Fruit fly (Drosophila melanogaster): Measurements from ENCODE around the gene NimC3.
A peak's percentile ranks its signal among the peaks of the same experiment; 100 is the strongest.

Gene NimC3

dm6 chr2L:14020875-14021643 lies 1.1 kb upstream of the NimC3 start (continued):
- peak; percentile 11 for TF ChIP-seq Blimp-1 (GFP tag; optimal IDR thresholded peaks at IDR 0.05)
- no peak for TF ChIP-seq svp (GFP tag)
- TF ChIP-seq Sox14 (GFP tag; optimal IDR thresholded peaks at IDR 0.05) = peak; percentile 72
- TF ChIP-seq Sox15 (GFP tag; optimal IDR thresholded peaks at IDR 0.05) = peak; percentile 9
- no peak for TF ChIP-seq Hr38 (GFP tag; optimal IDR thresholded peaks at IDR 0.05)
- peak; percentile 49 for TF ChIP-seq dac (GFP tag; optimal IDR thresholded peaks at IDR 0.05)
- TF ChIP-seq CG10631 (GFP tag; optimal IDR thresholded peaks at IDR 0.05) = peak; percentile 71
- TF ChIP-seq CG6854 (GFP tag; optimal IDR thresholded peaks at IDR 0.05) = no peak
- peak; percentile 58 for TF ChIP-seq CG34406 (GFP tag; optimal IDR thresholded peaks at IDR 0.05)
- TF ChIP-seq vri (GFP tag; optimal IDR thresholded peaks at IDR 0.05) = peak; percentile 55

dm6 chr2L:14020545-14020874 lies 502 bp upstream of the NimC3 start:
- no peak for TF ChIP-seq CG7368 (GFP tag; optimal IDR thresholded peaks at IDR 0.05)
- peak; percentile 83 for TF ChIP-seq svp (GFP tag)

- TF ChIP-seq spab (GFP tag; optimal IDR thresholded peaks at IDR 0.05) (no peak), Eip78C (GFP tag) (no peak), CG6792 (GFP tag; optimal IDR thresholded peaks at IDR 0.05) (no peak), CG34406 (GFP tag; optimal IDR thresholded peaks at IDR 0.05) (no peak), CG6808 (GFP tag; optimal IDR thresholded peaks at IDR 0.05) (no peak), cyc (GFP tag; optimal IDR thresholded peaks at IDR 0.05) (no peak), CG31627 (GFP tag; optimal IDR thresholded peaks at IDR 0.05) (no peak), Hr39 (GFP tag; optimal IDR thresholded peaks at IDR 0.05) (no peak), fd85E (GFP tag; optimal IDR thresholded peaks at IDR 0.05) (no peak), fd59A (GFP tag; optimal IDR thresholded peaks at IDR 0.05) (no peak), CG6163 (GFP tag; IDR thresholded peaks at IDR 0.05) (no peak), CG9139 (GFP tag; optimal IDR thresholded peaks at IDR 0.05) (no peak), CG32006 (GFP tag; optimal IDR thresholded peaks at IDR 0.05) (no peak)
Observed at dm6 chr2L:14019654-14020053, 354 bp downstream of the NimC3 start.

dm6 chr2L:14015109-14015508 lies 4.9 kb downstream of the NimC3 start:
- TF ChIP-seq spab (GFP tag; optimal IDR thresholded peaks at IDR 0.05) (no peak), esn (GFP tag; optimal IDR thresholded peaks at IDR 0.05) (no peak), Blimp-1 (GFP tag; optimal IDR thresholded peaks at IDR 0.05) (no peak), Hr39 (GFP tag; optimal IDR thresholded peaks at IDR 0.05) (no peak), vri (GFP tag; optimal IDR thresholded peaks at IDR 0.05) (peak; percentile 44), CG3919 (GFP tag; optimal IDR thresholded peaks at IDR 0.05) (no peak)

dm6 chr2L:14013478-14013877 lies 6.5 kb downstream of the NimC3 start:
- TF ChIP-seq vri (GFP tag; optimal IDR thresholded peaks at IDR 0.05) (peak; percentile 54), fkh (GFP tag; optimal IDR thresholded peaks at IDR 0.05) (peak; percentile 27), Blimp-1 (GFP tag; optimal IDR thresholded peaks at IDR 0.05) (no peak), svp (GFP tag) (peak; percentile 85)

dm6 chr2L:14012304-14013054 lies 7.5 kb downstream of the NimC3 start, which contains the start of gene bgm:
TSS of gene bgm (plus strand) at chr2L:14013004.
- TF ChIP-seq vri (GFP tag; optimal IDR thresholded peaks at IDR 0.05) (peak; percentile 7), lz (GFP tag; optimal IDR thresholded peaks at IDR 0.05) (no peak), net (GFP tag; optimal IDR thresholded peaks at IDR 0.05) (no peak), svp (GFP tag) (peak; percentile 20), Ets21C (GFP tag; optimal IDR thresholded peaks at IDR 0.05) (no peak)

Measured in whole organism, prepupa.